Worm (Caenorhabditis elegans) whole organism, L1 larva: ENCODE results near the gene M60.6.

ENCODE experiments used
- C16A3.4 ChIP-seq: fragments of 150-350 bp; optimal IDR thresholded peaks from 2 replicates; lab custom pipeline; 2014; ENCODE audit warnings: missing biosample characterization, missing genetic modification characterization
- F16B12.6 ChIP-seq: fragments of 150-350 bp; optimal IDR thresholded peaks from 2 replicates; lab custom pipeline; 2014; ENCODE audit warnings: missing biosample characterization, missing genetic modification characterization
- alr-1 ChIP-seq: fragments of 200-800 bp; sonication (Bioruptor generic); optimal IDR thresholded peaks from 2 replicates; lab custom pipeline; 2018; ENCODE audit warnings: borderline replicate concordance, mild to moderate bottlenecking, missing genetic modification characterization, missing compliant biosample characterization
- aly-2 ChIP-seq: fragments of 150-350 bp; optimal IDR thresholded peaks from 2 replicates; lab custom pipeline; 2014; ENCODE audit warnings: missing biosample characterization, missing genetic modification characterization
- blmp-1 ChIP-seq: fragments of 150-350 bp; optimal IDR thresholded peaks from 2 replicates; lab custom pipeline; 2014; ENCODE audit warnings: missing biosample characterization, missing genetic modification characterization
- ceh-63 ChIP-seq: fragments of 200-800 bp; sonication (Bioruptor generic); optimal IDR thresholded peaks from 2 replicates; lab custom pipeline; 2018; ENCODE audit warnings: mild to moderate bottlenecking, missing genetic modification characterization, missing compliant biosample characterization
- ceh-82 ChIP-seq, 3 experiments: fragments of 150-350 bp in 1 of 3; sonication (generic microtip) in 2 of 3; optimal IDR thresholded peaks; 2 replicates each; lab custom pipeline; 2014 to 2017; ENCODE audit warnings: missing biosample characterization in 3 of 3, missing genetic modification characterization in 3 of 3
- ceh-90 ChIP-seq: sonication (generic microtip); optimal IDR thresholded peaks from 2 replicates; lab custom pipeline; 2016; ENCODE audit warnings: missing genetic modification characterization, missing compliant biosample characterization
- efl-1 ChIP-seq, 4 experiments: fragments of 150-350 bp; optimal IDR thresholded peaks in 3 of 4; peaks in 1 of 4; 1 replicate in 1 of 4; 2 replicates in 3 of 4; lab custom pipeline; 2014; ENCODE audit warnings: missing biosample characterization in 2 of 4, missing genetic modification characterization in 2 of 4, missing genetic modification reagents in 2 of 4
- egl-13 ChIP-seq: sonication (generic microtip); optimal IDR thresholded peaks from 2 replicates; lab custom pipeline; 2016; ENCODE audit warnings: missing genotype, missing genetic modification reagents, missing genetic modification characterization, missing compliant biosample characterization
- elt-3 ChIP-seq, 6 experiments: fragments of 150-350 bp in 1 of 6; sonication (generic microtip); optimal IDR thresholded peaks; 2 replicates each; lab custom pipeline; 2017 to 2018; ENCODE audit warnings: missing biosample characterization in 6 of 6, missing genetic modification characterization in 6 of 6, inconsistent platforms in 1 of 6
- ets-5 ChIP-seq: fragments of 200-800 bp; sonication (Bioruptor generic); IDR thresholded peaks from 2 replicates; pipeline ENCODE4 v1.3.6; 2022; ENCODE audit warnings: missing genetic modification characterization, missing compliant biosample characterization
- fkh-10 ChIP-seq: sonication (generic microtip); optimal IDR thresholded peaks from 2 replicates; lab custom pipeline; 2017; ENCODE audit warnings: missing biosample characterization, missing genetic modification reagents, missing genetic modification characterization
- fkh-4 ChIP-seq: sonication (generic microtip); optimal IDR thresholded peaks from 2 replicates; lab custom pipeline; 2016; ENCODE audit warnings: missing compliant biosample characterization, missing genetic modification characterization, borderline replicate concordance
- fos-1 ChIP-seq: fragments of 150-350 bp; optimal IDR thresholded peaks from 2 replicates; lab custom pipeline; 2014; ENCODE audit warnings: missing biosample characterization, missing genetic modification characterization
- hpl-2 ChIP-seq: fragments of 150-350 bp; optimal IDR thresholded peaks from 2 replicates; lab custom pipeline; 2014; ENCODE audit warnings: missing biosample characterization, missing genetic modification reagents, missing genetic modification characterization
- irx-1 ChIP-seq: sonication (generic microtip); optimal IDR thresholded peaks from 2 replicates; lab custom pipeline; 2016; ENCODE audit warnings: missing genetic modification characterization, missing compliant biosample characterization
- jun-1 ChIP-seq: fragments of 150-350 bp; optimal IDR thresholded peaks from 2 replicates; lab custom pipeline; 2014; ENCODE audit warnings: missing biosample characterization, missing genetic modification reagents, missing genetic modification characterization
- lin-35 ChIP-seq, 2 experiments: fragments of 150-350 bp; optimal IDR thresholded peaks; 2 replicates each; lab custom pipeline; 2014; ENCODE audit warnings: missing biosample characterization in 2 of 2, missing genetic modification characterization in 2 of 2, missing genetic modification reagents in 2 of 2
- lin-39 ChIP-seq: fragments of 150-350 bp; optimal IDR thresholded peaks from 2 replicates; lab custom pipeline; 2014; ENCODE audit warnings: missing biosample characterization, missing genetic modification reagents, missing genetic modification characterization
- lir-3 ChIP-seq: sonication (generic microtip); optimal IDR thresholded peaks from 2 replicates; lab custom pipeline; 2016; ENCODE audit warnings: mild to moderate bottlenecking, missing genetic modification characterization, moderate library complexity, missing compliant biosample characterization; ENCODE audit not compliant: poor library complexity
- nhr-19 ChIP-seq: fragments of 200-800 bp; sonication (Bioruptor generic); conservative IDR thresholded peaks from 2 replicates; pipeline ENCODE4 v1.3.6; 2022; ENCODE audit warnings: missing genetic modification characterization, missing compliant biosample characterization
- nhr-237 ChIP-seq: fragments of 150-350 bp; optimal IDR thresholded peaks from 2 replicates; lab custom pipeline; 2014; ENCODE audit warnings: missing biosample characterization, missing genetic modification characterization
- nhr-84 ChIP-seq: sonication (generic microtip); optimal IDR thresholded peaks from 2 replicates; lab custom pipeline; 2017; ENCODE audit warnings: missing biosample characterization, missing genetic modification characterization
- nhr-85 ChIP-seq: sonication (generic microtip); peaks from one replicate; lab custom pipeline; 2016; ENCODE audit warnings: missing genetic modification characterization, inconsistent platforms, missing compliant biosample characterization
- pag-3 ChIP-seq: sonication (generic microtip); optimal IDR thresholded peaks from 2 replicates; lab custom pipeline; 2017; ENCODE audit warnings: missing genetic modification characterization, mild to moderate bottlenecking, missing compliant biosample characterization, antibody characterized with exemption, borderline replicate concordance; ENCODE audit not compliant: insufficient read depth
- pqm-1 ChIP-seq: sonication (generic microtip); optimal IDR thresholded peaks from 3 replicates; lab custom pipeline; 2017; ENCODE audit warnings: missing biosample characterization, missing genetic modification characterization
- rnt-1 ChIP-seq: sonication (generic microtip); optimal IDR thresholded peaks from 2 replicates; lab custom pipeline; 2016; ENCODE audit warnings: mild to moderate bottlenecking, missing genetic modification characterization, moderate library complexity, missing compliant biosample characterization
- skn-1 ChIP-seq: fragments of 150-350 bp; optimal IDR thresholded peaks from 2 replicates; lab custom pipeline; 2014; ENCODE audit warnings: missing biosample characterization, missing genetic modification characterization
- snu-23 ChIP-seq: sonication (generic microtip); optimal IDR thresholded peaks from 2 replicates; lab custom pipeline; 2016; ENCODE audit warnings: missing genetic modification characterization, missing compliant biosample characterization
- sox-4 ChIP-seq: sonication (generic microtip); optimal IDR thresholded peaks from 2 replicates; lab custom pipeline; 2016; ENCODE audit warnings: missing genetic modification characterization, missing compliant biosample characterization
- sup-37 ChIP-seq: fragments of 200-800 bp; sonication (Bioruptor generic); optimal IDR thresholded peaks from 2 replicates; lab custom pipeline; 2018; ENCODE audit warnings: mild to moderate bottlenecking, missing genetic modification characterization, missing compliant biosample characterization
- unc-30 ChIP-seq: sonication (generic microtip); optimal IDR thresholded peaks from 2 replicates; lab custom pipeline; 2017; ENCODE audit warnings: missing biosample characterization, missing genetic modification characterization
- unc-98 ChIP-seq: fragments of 200-800 bp; sonication (Bioruptor generic); IDR thresholded peaks from 2 replicates; pipeline ENCODE4 v1.3.6; 2022; ENCODE audit warnings: missing genetic modification characterization, missing compliant biosample characterization
- vab-15 ChIP-seq: sonication (generic microtip); optimal IDR thresholded peaks from 2 replicates; lab custom pipeline; 2017; ENCODE audit warnings: missing genotype, mild to moderate bottlenecking, missing genetic modification characterization, missing compliant biosample characterization
- zip-4 ChIP-seq: fragments of 200-800 bp; sonication (Bioruptor generic); optimal IDR thresholded peaks from 2 replicates; lab custom pipeline; 2018; ENCODE audit warnings: mild to moderate bottlenecking, missing genetic modification characterization, moderate library complexity, missing compliant biosample characterization
- ztf-4 ChIP-seq: fragments of 150-350 bp; optimal IDR thresholded peaks from 2 replicates; lab custom pipeline; 2014; ENCODE audit warnings: missing biosample characterization, missing genetic modification characterization

The M60.6 gene

ce11 chrX:8286740-8287299 lies 34.6 kb upstream of the M60.6 start, which contains the start of gene sec-16A.2 (continued):
- TF ChIP-seq nhr-19 (peak; percentile 47), vab-15 (peak; percentile 67), sup-37 (GFP tag; lab: Kevin White, UChicago) (no peak), ceh-63 (no peak), lin-35 (GFP tag; optimal IDR thresholded peaks at IDR 0.05; lab: Kevin White, UChicago) (peak; percentile 52 to 75), snu-23 (peak; percentile 73), fkh-4 (tag; lab: Kevin White, UChicago) (no peak), F16B12.6 (no peak), blmp-1 (tag; lab: Kevin White, UChicago) (peak; percentile 77), lin-39 (tag; lab: Kevin White, UChicago) (no peak), alr-1 (no peak), jun-1 (peak; percentile 4), pag-3 (tag; lab: Kevin White, UChicago) (no peak), nhr-84 (tag; lab: Kevin White, UChicago) (no peak), nhr-85 (tag; lab: Kevin White, UChicago) (peak; percentile 82), ets-5 (no peak), lir-3 (tag; lab: Kevin White, UChicago) (no peak), aly-2 (tag; lab: Kevin White, UChicago) (no peak), egl-13 (tag; lab: Kevin White, UChicago) (no peak), nhr-237 (tag; lab: Kevin White, UChicago) (no peak), C16A3.4 (peak; percentile 55), rnt-1 (tag; lab: Kevin White, UChicago) (peak; percentile 61), ceh-82 (tag; optimal IDR thresholded peaks at IDR 0.05; lab: Kevin White, UChicago) (peak; percentile 42 to 67 (median 49)), unc-98 (GFP tag; lab: Robert Waterston, UW) (no peak), irx-1 (tag; lab: Kevin White, UChicago) (peak; percentile 11), ceh-90 (no peak), ztf-4 (tag; lab: Kevin White, UChicago) (no peak), fkh-10 (no peak), unc-30 (tag; lab: Kevin White, UChicago) (no peak), elt-3 (tag; optimal IDR thresholded peaks at IDR 0.05; lab: Kevin White, UChicago) (peak in 1 of 6 experiments; percentile 30), sox-4 (tag; lab: Kevin White, UChicago) (no peak)

- TF ChIP-seq zip-4 = peak; percentile 18
- TF ChIP-seq nhr-85 (tag; lab: Kevin White, UChicago) = no peak
- peak; percentile 73 for TF ChIP-seq skn-1 (tag; lab: Kevin White, UChicago)
Observed at ce11 chrX:8286164-8286563, 33.9 kb upstream of the M60.6 start.

- TF ChIP-seq fos-1 (tag; lab: Kevin White, UChicago) (no peak), blmp-1 (tag; lab: Kevin White, UChicago) (peak; percentile 82), nhr-19 (no peak), efl-1 (optimal IDR thresholded peaks at IDR 0.05; lab: Kevin White, UChicago) (no peak), efl-1 (GFP tag; optimal IDR thresholded peaks at IDR 0.05 in 1 of 2; lab: Kevin White, UChicago) (peak in 1 of 2 experiments; percentile 74), hpl-2 (GFP tag; lab: Kevin White, UChicago) (no peak), pqm-1 (tag; lab: Kevin White, UChicago) (no peak)
Observed at ce11 chrX:8285169-8285796, 33.0 kb upstream of the M60.6 start, which contains the start of the genes fis-2 and F13B9.2. Gene fis-2 (minus strand): TSS chrX:8285219. Gene F13B9.2 (plus strand): TSS chrX:8285683.
